Worm (Caenorhabditis elegans) whole organism, L4/young adult: ENCODE results near the gene T23F11.2.

Source experiments
- dao-5 ChIP-seq: sonication (generic microtip); optimal IDR thresholded peaks from 2 replicates; lab custom pipeline; 2016; ENCODE audit warnings: missing genotype, missing genetic modification characterization, moderate library complexity, missing compliant biosample characterization
- him-1 ChIP-seq: sonication (generic microtip); optimal IDR thresholded peaks from 2 replicates; lab custom pipeline; 2016; ENCODE audit warnings: missing genotype, missing genetic modification reagents, missing genetic modification characterization, missing compliant biosample characterization

ce11 chrIII:4658384-4658844 lies 3.1 kb upstream of the T23F11.2 start, which contains the start of gene cdka-1:
- TF ChIP-seq dao-5 (tag; lab: Kevin White, UChicago): no peak
- peak; percentile 29 for TF ChIP-seq him-1
